Worm (Caenorhabditis elegans): ENCODE results near the gene T03F7.7.
A peak's percentile ranks its signal among the peaks of the same experiment; 100 is the strongest.

Gene T03F7.7

DNA sequence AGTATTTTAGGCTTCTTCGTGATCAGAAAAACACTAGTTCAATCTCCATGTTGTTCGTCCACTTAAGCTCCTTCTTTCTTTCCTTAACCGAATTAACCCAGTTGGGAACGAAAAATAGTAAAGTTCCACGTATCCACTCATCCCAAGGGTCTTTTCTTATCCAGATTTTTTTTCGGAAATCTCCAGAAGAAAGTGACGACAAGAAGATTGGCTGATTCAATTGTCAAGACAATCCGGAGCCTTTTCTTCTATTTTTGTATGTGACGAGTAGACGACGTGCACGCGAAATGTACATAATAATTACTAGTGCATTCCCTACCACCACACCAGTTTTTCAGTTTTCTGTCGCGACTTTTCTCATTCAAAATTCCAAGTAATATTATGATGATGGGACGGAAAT lies 40.0 kb downstream of the T03F7.7 start:
- no peak for TF ChIP-seq ceh-22 (tag; optimal IDR thresholded peaks at IDR 0.05)
- peak; percentile 36 for TF ChIP-seq unc-42 (tag; optimal IDR thresholded peaks at IDR 0.05)

- TF ChIP-seq ama-1 (optimal IDR thresholded peaks at IDR 0.05) (no peak), ets-4 (tag; optimal IDR thresholded peaks at IDR 0.05) (no peak), madf-2 (tag; optimal IDR thresholded peaks at IDR 0.05) (no peak), sdc-2 (tag; optimal IDR thresholded peaks at IDR 0.05) (no peak), hlh-30 (tag; optimal IDR thresholded peaks at IDR 0.05; ENCODE audit: insufficient read depth) (no peak), ceh-31 (tag; optimal IDR thresholded peaks at IDR 0.05) (no peak), C08G9.2 (tag; optimal IDR thresholded peaks at IDR 0.05) (no peak), zip-5 (tag; optimal IDR thresholded peaks at IDR 0.05) (no peak), unc-86 (tag; optimal IDR thresholded peaks at IDR 0.05) (no peak), syd-9 (tag; optimal IDR thresholded peaks at IDR 0.05) (no peak), nfya-1 (tag; optimal IDR thresholded peaks at IDR 0.05) (no peak), rnt-1 (tag; optimal IDR thresholded peaks at IDR 0.05) (no peak)
These were observed 41.7 kb downstream of the T03F7.7 start, which contains the start of gene npr-25 for ce11 chrV:11352893-11353292. Gene npr-25, minus strand, starts transcription at chrV:11352993.

DNA sequence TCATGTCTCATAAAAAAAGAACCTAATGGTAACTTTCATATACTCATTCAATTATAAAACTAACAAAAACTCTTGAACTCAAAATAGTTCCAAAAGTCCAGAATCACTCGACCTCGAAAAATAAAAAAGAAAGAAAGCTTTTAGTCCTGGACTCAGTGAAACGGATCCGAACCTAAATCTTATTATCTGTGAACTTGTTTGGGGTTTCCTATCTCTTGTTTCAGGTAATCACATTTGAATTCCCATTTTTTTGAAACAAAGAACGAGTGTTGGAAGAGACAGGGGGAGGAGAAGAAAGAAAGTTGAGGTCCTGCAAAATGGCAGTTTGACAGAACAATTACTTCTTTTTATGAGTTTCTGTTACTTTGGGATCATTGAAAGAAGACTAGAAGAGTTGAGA lies 43.0 kb downstream of the T03F7.7 start:
- no peak for TF ChIP-seq ceh-2 (tag; optimal IDR thresholded peaks at IDR 0.05)
- no peak for TF ChIP-seq ceh-34 (tag; optimal IDR thresholded peaks at IDR 0.05)
- peak; percentile 61 for TF ChIP-seq unc-42 (tag; optimal IDR thresholded peaks at IDR 0.05)

Measured in whole organism, late embryonic.